Fruit fly (Drosophila melanogaster) whole organism, embryonic: Measurements from ENCODE around the gene RpLP1.

Source experiments
- ATbp ChIP-seq: fragments of 200-800 bp; sonication (Bioruptor generic); optimal IDR thresholded peaks from 2 replicates; lab custom pipeline; 2017; ENCODE audit warnings: missing biosample characterization, mild to moderate bottlenecking, missing genetic modification characterization, missing genetic modification reagents
- Ada2b ChIP-seq: fragments of 200-800 bp; sonication (Bioruptor generic); IDR thresholded peaks from 2 replicates; pipeline ENCODE4 v1.3.6; 2022; ENCODE audit warnings: missing biosample characterization, missing genetic modification characterization
- Aef1 ChIP-seq: fragments of 200-800 bp; sonication (Bioruptor generic); IDR thresholded peaks from 3 replicates; pipeline ENCODE4 v1.3.6; 2022; ENCODE audit warnings: missing biosample characterization, missing genetic modification characterization
- Antp ChIP-seq: fragments of 200-800 bp; sonication (Bioruptor generic); optimal IDR thresholded peaks from 3 replicates; lab custom pipeline; 2016; ENCODE audit warnings: missing biosample characterization, missing genetic modification characterization
- Atf-2 ChIP-seq: fragments of 200-800 bp; sonication (Bioruptor generic); optimal IDR thresholded peaks from 2 replicates; lab custom pipeline; 2016; ENCODE audit warnings: missing biosample characterization, missing genetic modification characterization
- CG10267 ChIP-seq: fragments of 200-800 bp; sonication (Bioruptor generic); optimal IDR thresholded peaks from 2 replicates; lab custom pipeline; 2018; ENCODE audit warnings: missing biosample characterization, mild to moderate bottlenecking, missing genetic modification characterization, moderate library complexity
- CG10321 ChIP-seq: fragments of 200-800 bp; sonication (Bioruptor generic); IDR thresholded peaks from 2 replicates; pipeline ENCODE4 v1.3.6; 2022; ENCODE audit warnings: missing biosample characterization, missing genetic modification characterization
- CG11093 ChIP-seq: fragments of 200-800 bp; sonication (Bioruptor generic); IDR thresholded peaks from 3 replicates; pipeline ENCODE4 v1.3.6; 2022; ENCODE audit warnings: missing biosample characterization, missing genetic modification characterization
- CG11247 ChIP-seq: fragments of 200-800 bp; sonication (Bioruptor generic); IDR thresholded peaks from 2 replicates; pipeline ENCODE4 v1.3.6; 2022; ENCODE audit warnings: missing biosample characterization, missing genetic modification characterization
- CG12219 ChIP-seq: fragments of 200-800 bp; sonication (Bioruptor generic); optimal IDR thresholded peaks from 3 replicates; lab custom pipeline; 2018; ENCODE audit warnings: missing biosample characterization, mild to moderate bottlenecking, missing genetic modification characterization
- CG12299 ChIP-seq: fragments of 200-800 bp; sonication (Bioruptor generic); optimal IDR thresholded peaks from 2 replicates; lab custom pipeline; 2018; ENCODE audit warnings: missing biosample characterization, mild to moderate bottlenecking, missing genetic modification characterization
- CG12769 ChIP-seq: fragments of 200-800 bp; sonication (Bioruptor generic); optimal IDR thresholded peaks from 2 replicates; lab custom pipeline; 2019; ENCODE audit warnings: missing biosample characterization, mild to moderate bottlenecking, missing genetic modification characterization, moderate library complexity
- CG14667 ChIP-seq: fragments of 200-800 bp; sonication (Bioruptor generic); IDR thresholded peaks from 2 replicates; pipeline ENCODE4 v1.3.6; 2022; ENCODE audit warnings: missing biosample characterization, missing genetic modification characterization
- CG14710 ChIP-seq: fragments of 200-800 bp; sonication (Bioruptor generic); optimal IDR thresholded peaks from 3 replicates; lab custom pipeline; 2019; ENCODE audit warnings: missing biosample characterization, mild to moderate bottlenecking, missing genetic modification characterization, moderate library complexity
- CG16815 ChIP-seq: fragments of 200-800 bp; sonication (Bioruptor generic); optimal IDR thresholded peaks from 3 replicates; lab custom pipeline; 2017; ENCODE audit warnings: missing biosample characterization, mild to moderate bottlenecking, missing genetic modification characterization
- CG18011 ChIP-seq: fragments of 200-800 bp; sonication (Bioruptor generic); optimal IDR thresholded peaks from 2 replicates; lab custom pipeline; 2017; ENCODE audit warnings: missing biosample characterization, missing genetic modification characterization, mild to moderate bottlenecking, moderate library complexity, missing genotype
- CG2889 ChIP-seq: fragments of 200-800 bp; sonication (Bioruptor generic); IDR thresholded peaks from 3 replicates; pipeline ENCODE4 v1.3.6; 2022; ENCODE audit warnings: missing biosample characterization, missing genetic modification characterization
- CG4282 ChIP-seq: fragments of 200-800 bp; sonication (Bioruptor generic); optimal IDR thresholded peaks from 2 replicates; lab custom pipeline; 2016; ENCODE audit warnings: missing biosample characterization, missing genetic modification characterization
- CG43689 ChIP-seq: fragments of 200-800 bp; sonication (Bioruptor generic); IDR thresholded peaks from 2 replicates; pipeline ENCODE4 v1.3.6; 2022; ENCODE audit warnings: missing biosample characterization, missing genetic modification characterization
- CG6683 ChIP-seq: fragments of 200-800 bp; sonication (Bioruptor generic); optimal IDR thresholded peaks from 2 replicates; lab custom pipeline; 2017; ENCODE audit warnings: missing biosample characterization, mild to moderate bottlenecking, missing genetic modification characterization, missing genetic modification reagents
- CG6854 ChIP-seq: fragments of 200-800 bp; sonication (Bioruptor generic); optimal IDR thresholded peaks from 3 replicates; lab custom pipeline; 2017; ENCODE audit warnings: missing biosample characterization, mild to moderate bottlenecking, missing genetic modification characterization
- CG7271 ChIP-seq: fragments of 200-800 bp; sonication (Bioruptor generic); optimal IDR thresholded peaks from 2 replicates; lab custom pipeline; 2018; ENCODE audit warnings: missing biosample characterization, mild to moderate bottlenecking, missing genetic modification characterization, moderate library complexity
- CG7357 ChIP-seq: fragments of 200-800 bp; sonication (Bioruptor generic); IDR thresholded peaks from 3 replicates; pipeline ENCODE4 v1.3.6; 2022; ENCODE audit warnings: missing biosample characterization, missing genetic modification characterization
- CG7839 ChIP-seq: fragments of 200-800 bp; sonication (Bioruptor generic); optimal IDR thresholded peaks from 3 replicates; lab custom pipeline; 2018; ENCODE audit warnings: missing biosample characterization, mild to moderate bottlenecking, missing genetic modification characterization, moderate library complexity
- CG7963 ChIP-seq: fragments of 200-800 bp; sonication (Bioruptor generic); IDR thresholded peaks from 3 replicates; pipeline ENCODE4 v1.3.6; 2022; ENCODE audit warnings: missing biosample characterization, missing genetic modification characterization; ENCODE audit not compliant: partially characterized antibody
- CG8290 ChIP-seq, 3 experiments: fragments of 200-800 bp; sonication (Bioruptor generic); optimal IDR thresholded peaks; 2 replicates each; lab custom pipeline; 2016 to 2019; ENCODE audit warnings: missing biosample characterization in 3 of 3, missing genetic modification characterization in 3 of 3, mild to moderate bottlenecking in 2 of 3, moderate library complexity in 1 of 3
- CG9437 ChIP-seq: fragments of 200-800 bp; sonication (Bioruptor generic); optimal IDR thresholded peaks from 2 replicates; lab custom pipeline; 2018; ENCODE audit warnings: missing biosample characterization, mild to moderate bottlenecking, missing genetic modification characterization
- Deaf1 ChIP-seq: fragments of 200-800 bp; optimal IDR thresholded peaks from 3 replicates; lab custom pipeline; 2019; ENCODE audit warnings: missing biosample characterization, mild to moderate bottlenecking, missing genetic modification characterization, moderate library complexity
- Dfd ChIP-seq, 2 experiments: fragments of >200 bp; optimal IDR thresholded peaks; 2 replicates each; lab custom pipeline; 2017; ENCODE audit warnings: missing biosample characterization in 2 of 2, missing genetic modification characterization in 2 of 2
- Dip2 ChIP-seq: fragments of 200-800 bp; sonication (Bioruptor generic); IDR thresholded peaks from 2 replicates; pipeline ENCODE4 v1.3.6; 2022; ENCODE audit warnings: missing biosample characterization, missing genetic modification characterization
- HmgD ChIP-seq: fragments of 200-800 bp; sonication (Bioruptor generic); optimal IDR thresholded peaks from 3 replicates; lab custom pipeline; 2016; ENCODE audit warnings: missing biosample characterization, missing genetic modification characterization
- Lhr ChIP-seq: fragments of 200-800 bp; sonication (Bioruptor generic); optimal IDR thresholded peaks from 3 replicates; lab custom pipeline; 2017; ENCODE audit warnings: mild to moderate bottlenecking, missing biosample characterization, missing genetic modification reagents, missing genetic modification characterization
- Max ChIP-seq: fragments of 200-800 bp; sonication (Bioruptor generic); optimal IDR thresholded peaks from 2 replicates; lab custom pipeline; 2016; ENCODE audit warnings: missing biosample characterization, mild to moderate bottlenecking, missing genetic modification characterization
- NK7.1 ChIP-seq: fragments of 200-800 bp; sonication (Bioruptor generic); optimal IDR thresholded peaks from 3 replicates; lab custom pipeline; 2016; ENCODE audit warnings: missing biosample characterization, missing genetic modification characterization
- bigmax ChIP-seq: fragments of 200-800 bp; sonication (Bioruptor generic); optimal IDR thresholded peaks from 2 replicates; lab custom pipeline; 2018; ENCODE audit warnings: missing biosample characterization, mild to moderate bottlenecking, missing genetic modification characterization
- br ChIP-seq: fragments of >200 bp; optimal IDR thresholded peaks from 2 replicates; lab custom pipeline; 2017
- ci ChIP-seq: fragments of 200-800 bp; sonication (Bioruptor generic); IDR thresholded peaks from 3 replicates; pipeline ENCODE4 v1.3.6; 2022; ENCODE audit warnings: missing biosample characterization, missing genetic modification characterization
- da ChIP-seq: fragments of 200-800 bp; sonication (Bioruptor generic); optimal IDR thresholded peaks from 2 replicates; lab custom pipeline; 2016; ENCODE audit warnings: missing biosample characterization, missing genetic modification characterization
- dimm ChIP-seq: fragments of 200-800 bp; sonication (Bioruptor generic); IDR thresholded peaks from 2 replicates; pipeline ENCODE4 v1.3.6; 2022; ENCODE audit warnings: missing biosample characterization, missing genetic modification characterization
- ewg ChIP-seq: fragments of 200-800 bp; sonication (Bioruptor generic); optimal IDR thresholded peaks from 3 replicates; lab custom pipeline; 2017; ENCODE audit warnings: mild to moderate bottlenecking, missing biosample characterization, missing genetic modification reagents, missing genetic modification characterization
- grau ChIP-seq: fragments of 200-800 bp; optimal IDR thresholded peaks from 3 replicates; lab custom pipeline; 2019; ENCODE audit warnings: missing biosample characterization, mild to moderate bottlenecking, missing genetic modification characterization, moderate library complexity
- gt ChIP-seq: fragments of 200-800 bp; sonication (Bioruptor generic); IDR thresholded peaks from 2 replicates; pipeline ENCODE4 v1.3.6; 2022; ENCODE audit warnings: missing biosample characterization, missing genetic modification characterization
- jigr1 ChIP-seq: fragments of 200-800 bp; sonication (Bioruptor generic); IDR thresholded peaks from 3 replicates; pipeline ENCODE4 v1.3.6; 2022; ENCODE audit warnings: missing biosample characterization, missing genetic modification characterization
- jumu ChIP-seq: fragments of 200-800 bp; sonication (Bioruptor generic); optimal IDR thresholded peaks from 3 replicates; lab custom pipeline; 2016; ENCODE audit warnings: missing biosample characterization, missing genetic modification characterization
- lov ChIP-seq, 2 experiments: fragments of 200-800 bp in 1 of 2; fragments of >200 bp in 1 of 2; sonication (Bioruptor generic) in 1 of 2; IDR thresholded peaks in 1 of 2; optimal IDR thresholded peaks in 1 of 2; 2 replicates in 1 of 2; 3 replicates in 1 of 2; pipeline versions ENCODE4 v1.3.6 to Lab custom; 2017 to 2022; ENCODE audit warnings: missing biosample characterization in 1 of 2, missing genetic modification characterization in 1 of 2
- nerfin-1 ChIP-seq: fragments of 200-800 bp; sonication (Bioruptor generic); optimal IDR thresholded peaks from 3 replicates; lab custom pipeline; 2019; ENCODE audit warnings: missing biosample characterization, mild to moderate bottlenecking, missing genetic modification characterization, moderate library complexity
- repo ChIP-seq: fragments of 200-800 bp; sonication (Bioruptor generic); optimal IDR thresholded peaks from 2 replicates; lab custom pipeline; 2016; ENCODE audit warnings: missing biosample characterization, missing genetic modification characterization
- sima ChIP-seq: fragments of 200-800 bp; sonication (Bioruptor generic); optimal IDR thresholded peaks from 2 replicates; lab custom pipeline; 2016; ENCODE audit warnings: missing biosample characterization, missing genetic modification characterization

Gene RpLP1

DNA sequence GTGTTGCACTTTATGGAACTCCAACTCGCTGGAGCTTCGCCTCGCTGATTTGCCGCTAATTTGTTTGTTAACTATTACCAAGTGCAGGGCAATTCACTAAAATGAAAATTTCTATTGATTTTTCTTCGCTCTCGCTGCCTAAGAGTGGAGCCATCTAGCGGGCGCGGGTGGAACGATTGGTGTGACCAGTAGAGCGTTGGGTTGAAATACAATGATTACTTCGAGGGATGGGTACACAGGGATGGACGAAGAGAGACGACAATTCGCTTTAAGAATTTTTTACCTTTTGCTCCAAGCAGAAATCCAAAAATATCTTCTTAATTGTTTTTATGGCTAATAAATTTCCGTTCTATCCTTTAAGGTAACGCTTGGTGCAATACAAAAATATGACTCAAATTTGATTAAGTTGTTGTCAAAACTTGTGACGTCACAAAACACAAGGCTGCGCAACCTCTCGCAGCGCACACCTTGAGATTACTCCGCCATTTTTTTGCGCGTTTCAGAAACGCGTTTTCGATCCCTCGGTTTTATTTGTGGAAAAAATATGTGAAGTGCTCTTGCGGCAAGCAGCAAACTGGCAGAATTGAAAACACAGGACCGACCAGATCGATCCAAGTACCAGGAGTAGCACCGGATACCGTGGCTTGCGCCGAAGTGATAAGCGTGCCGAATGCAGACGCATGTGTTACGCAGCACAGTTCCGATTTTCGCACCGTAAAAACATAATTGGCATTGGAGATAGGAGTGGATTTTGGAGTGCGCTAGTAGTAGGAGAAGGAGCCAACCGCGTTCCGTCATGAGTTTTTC, 5.0 kb upstream of the RpLP1 start, which contains the start of the genes AP-2alpha and ebi (continued):
- TF ChIP-seq CG4282 (GFP tag; lab: Kevin White, UChicago): peak; percentile 91
- TF ChIP-seq CG16815 (GFP tag; lab: Kevin White, UChicago): peak; percentile 92
- peak; percentile 78 for TF ChIP-seq nerfin-1
- peak; percentile 60 for TF ChIP-seq CG12219
- TF ChIP-seq CG12769 (tag; lab: Kevin White, UChicago): peak; percentile 90
- TF ChIP-seq NK7.1 (GFP tag; lab: Kevin White, UChicago): peak; percentile 76
- TF ChIP-seq bigmax (GFP tag; lab: Kevin White, UChicago): no peak
- no peak for TF ChIP-seq br
- TF ChIP-seq Max (GFP tag; lab: Kevin White, UChicago): peak; percentile 79
- no peak for TF ChIP-seq CG7963 (GFP tag; lab: Robert Waterston, UW)
- peak; percentile 81 for TF ChIP-seq Lhr (GFP tag; lab: Kevin White, UChicago)
- peak; percentile 81 for TF ChIP-seq repo (GFP tag; lab: Kevin White, UChicago)
- no peak for TF ChIP-seq Deaf1
- peak; percentile 76 for TF ChIP-seq CG11247 (GFP tag; lab: Robert Waterston, UW)
- peak; percentile 87 for TF ChIP-seq grau (tag; lab: Kevin White, UChicago)
- TF ChIP-seq CG10321: peak; percentile 44; the same call in 1 of the 2 replicates
- TF ChIP-seq CG7271 (tag; lab: Kevin White, UChicago): no peak
- peak; percentile 69 for TF ChIP-seq Ada2b (GFP tag; lab: Robert Waterston, UW)
- peak; percentile 89 for TF ChIP-seq ewg
- TF ChIP-seq CG43689: peak; percentile 63; the same call in 1 of the 2 replicates
- peak; percentile 90 for TF ChIP-seq CG14710 (tag; lab: Kevin White, UChicago)
- peak; percentile 95 for TF ChIP-seq Antp (GFP tag; lab: Kevin White, UChicago)
- peak; percentile 97 for TF ChIP-seq HmgD (GFP tag; lab: Kevin White, UChicago)
- TF ChIP-seq CG12299: peak; percentile 71
- TF ChIP-seq CG2889 (GFP tag; lab: Robert Waterston, UW): peak; percentile 83
- TF ChIP-seq Atf-2: peak; percentile 94
- TF ChIP-seq da (GFP tag; lab: Kevin White, UChicago): peak; percentile 78
- peak; percentile 74; the same call in 2 of the 3 replicates for TF ChIP-seq CG7357 (GFP tag; lab: Robert Waterston, UW)
- TF ChIP-seq jumu: peak; percentile 95
- TF ChIP-seq CG10267 (tag; lab: Kevin White, UChicago): peak; percentile 78
- TF ChIP-seq CG14667 (GFP tag; lab: Robert Waterston, UW): peak; percentile 86
- no peak for TF ChIP-seq Dfd (GFP tag; optimal IDR thresholded peaks at IDR 0.05; lab: Kevin White, UChicago)
- no peak for TF ChIP-seq lov (optimal IDR thresholded peaks at IDR 0.05; lab: Kevin White, UChicago)
- no peak for TF ChIP-seq lov (GFP tag; IDR thresholded peaks at IDR 0.05; lab: Robert Waterston, UW)
- no peak for TF ChIP-seq CG6854 (GFP tag; lab: Kevin White, UChicago)
- peak; percentile 69 for TF ChIP-seq CG18011 (GFP tag; lab: Kevin White, UChicago)
- peak; percentile 77 for TF ChIP-seq gt (GFP tag; lab: Robert Waterston, UW)
- TF ChIP-seq dimm (GFP tag; lab: Robert Waterston, UW): no peak; the same call in 1 of the 2 replicates
- peak; percentile 84 for TF ChIP-seq CG7839
- TF ChIP-seq ATbp (GFP tag; lab: Kevin White, UChicago): peak; percentile 63
- TF ChIP-seq CG8290 (GFP tag; optimal IDR thresholded peaks at IDR 0.05; lab: Kevin White, UChicago): peak; percentile 72
- TF ChIP-seq CG8290 (tag; optimal IDR thresholded peaks at IDR 0.05; lab: Kevin White, UChicago): peak; percentile 31 to 61
- TF ChIP-seq CG6683 (GFP tag; lab: Kevin White, UChicago): peak; percentile 28
- peak; percentile 88 for TF ChIP-seq CG11093 (GFP tag; lab: Robert Waterston, UW)
- TF ChIP-seq jigr1 (GFP tag; lab: Robert Waterston, UW): peak; percentile 84; the same call in 2 of the 3 replicates
- TF ChIP-seq Aef1 (GFP tag; lab: Robert Waterston, UW): peak; percentile 92
- 0 out of 2 replicates have a peak, but pooled peaks have one; percentile 45 for TF ChIP-seq Dip2
- peak; percentile 37 for TF ChIP-seq sima (GFP tag; lab: Kevin White, UChicago)
- TF ChIP-seq ci (GFP tag; lab: Robert Waterston, UW): peak; percentile 85
- peak; percentile 79 for TF ChIP-seq CG9437 (GFP tag; lab: Kevin White, UChicago)
